Worm (Caenorhabditis elegans) whole organism, L4 larva: Measurements from ENCODE around the gene ztf-1.
A peak's percentile ranks its signal among the peaks of the same experiment; 100 is the strongest.

Source experiments
- F44E2.7 ChIP-seq: fragments of 200-800 bp; sonication (Bioruptor generic); IDR thresholded peaks from 2 replicates; pipeline ENCODE4 v2.1.2; 2022; ENCODE audit warnings: missing genetic modification characterization, missing compliant biosample characterization
- R02D3.7 ChIP-seq: fragments of 150-350 bp; sonication (generic microtip); optimal IDR thresholded peaks from 3 replicates; lab custom pipeline; 2014; ENCODE audit warnings: missing biosample characterization, missing genetic modification characterization
- T20F7.1 ChIP-seq: fragments of 200-800 bp; sonication (Bioruptor generic); optimal IDR thresholded peaks from 2 replicates; lab custom pipeline; 2018; ENCODE audit warnings: mild to moderate bottlenecking, missing genetic modification characterization, missing compliant biosample characterization
- Y105C5A.15 ChIP-seq: fragments of 200-800 bp; sonication (Bioruptor generic); IDR thresholded peaks from 2 replicates; pipeline ENCODE4 v1.3.6; 2022; ENCODE audit warnings: missing genetic modification characterization, missing compliant biosample characterization
- Y48G9A.11 ChIP-seq: fragments of 200-800 bp; sonication (Bioruptor generic); IDR thresholded peaks from 2 replicates; pipeline ENCODE4 v1.3.6; 2022; ENCODE audit warnings: missing genetic modification reagents, missing genetic modification characterization, missing compliant biosample characterization
- aha-1 ChIP-seq: fragments of 150-350 bp; peaks from one replicate; lab custom pipeline; 2014; ENCODE audit warnings: missing biosample characterization, missing genetic modification characterization
- arid-1 ChIP-seq: fragments of 200-800 bp; sonication (Bioruptor generic); conservative IDR thresholded peaks from 2 replicates; pipeline ENCODE4 v1.3.6; 2022; ENCODE audit warnings: missing genetic modification reagents, missing genetic modification characterization, missing compliant biosample characterization
- ceh-28 ChIP-seq: fragments of 150-350 bp; optimal IDR thresholded peaks from 2 replicates; lab custom pipeline; 2014; ENCODE audit warnings: missing biosample characterization, missing genetic modification reagents, missing genetic modification characterization
- ceh-62 ChIP-seq: sonication (generic microtip); optimal IDR thresholded peaks from 2 replicates; lab custom pipeline; 2017; ENCODE audit warnings: missing biosample characterization, missing genetic modification characterization
- ces-1 ChIP-seq: fragments of 150-350 bp; sonication (generic microtip); optimal IDR thresholded peaks from 4 replicates; lab custom pipeline; 2014; ENCODE audit warnings: missing biosample characterization, missing genetic modification reagents, missing genetic modification characterization
- cey-2 ChIP-seq: sonication (generic microtip); optimal IDR thresholded peaks from 3 replicates; lab custom pipeline; 2017; ENCODE audit warnings: missing genetic modification characterization, mild to moderate bottlenecking, missing compliant biosample characterization, antibody characterized with exemption, borderline replicate concordance; ENCODE audit not compliant: insufficient read depth
- ctbp-1 ChIP-seq: fragments of 200-800 bp; sonication (Bioruptor generic); IDR thresholded peaks from 2 replicates; pipeline ENCODE4 v1.3.6; 2022; ENCODE audit warnings: missing genetic modification reagents, missing genetic modification characterization, missing compliant biosample characterization
- daf-16 ChIP-seq, 3 experiments: sonication (generic microtip); optimal IDR thresholded peaks; 2 replicates each; lab custom pipeline; 2016 to 2017; ENCODE audit warnings: missing genetic modification characterization in 3 of 3, missing genetic modification reagents in 3 of 3, mild to moderate bottlenecking in 2 of 3, missing compliant biosample characterization in 2 of 3, missing biosample characterization in 1 of 3, moderate library complexity in 1 of 3
- dmd-6 ChIP-seq: fragments of 200-800 bp; sonication (Bioruptor generic); IDR thresholded peaks from 2 replicates; pipeline ENCODE4 v1.3.6; 2022; ENCODE audit warnings: missing genetic modification reagents, missing genetic modification characterization, missing compliant biosample characterization
- dmd-8 ChIP-seq: fragments of 200-800 bp; sonication (Bioruptor generic); IDR thresholded peaks from 2 replicates; pipeline ENCODE4 v1.3.6; 2022; ENCODE audit warnings: missing genetic modification characterization, missing compliant biosample characterization
- duxl-1 ChIP-seq: sonication (generic microtip); optimal IDR thresholded peaks from 2 replicates; lab custom pipeline; 2016; ENCODE audit warnings: mild to moderate bottlenecking, missing genetic modification characterization, moderate library complexity, missing compliant biosample characterization; ENCODE audit not compliant: poor library complexity
- dve-1 ChIP-seq: sonication (generic microtip); optimal IDR thresholded peaks from 2 replicates; lab custom pipeline; 2017; ENCODE audit warnings: antibody characterized with exemption, mild to moderate bottlenecking, missing genetic modification characterization, missing compliant biosample characterization; ENCODE audit not compliant: insufficient read depth
- fkh-10 ChIP-seq: fragments of 150-350 bp; optimal IDR thresholded peaks from 2 replicates; lab custom pipeline; 2014; ENCODE audit warnings: missing biosample characterization, missing genetic modification reagents, missing genetic modification characterization
- gei-8 ChIP-seq: fragments of 200-800 bp; sonication (Bioruptor generic); optimal IDR thresholded peaks from 2 replicates; lab custom pipeline; 2018; ENCODE audit warnings: mild to moderate bottlenecking, missing genetic modification characterization, missing compliant biosample characterization
- hlh-11 ChIP-seq: fragments of 200-800 bp; sonication (Bioruptor generic); optimal IDR thresholded peaks from 2 replicates; lab custom pipeline; 2018; ENCODE audit warnings: mild to moderate bottlenecking, missing genetic modification characterization, missing compliant biosample characterization
- lin-15B ChIP-seq: fragments of 150-350 bp; sonication (generic microtip); optimal IDR thresholded peaks from 3 replicates; lab custom pipeline; 2014; ENCODE audit warnings: missing biosample characterization, missing genetic modification characterization
- lsy-2 ChIP-seq, 2 experiments: fragments of 150-350 bp in 1 of 2; sonication (generic microtip) in 1 of 2; optimal IDR thresholded peaks; 2 replicates each; lab custom pipeline; 2014 to 2017; ENCODE audit warnings: missing biosample characterization in 2 of 2, missing genetic modification characterization in 2 of 2
- mep-1 ChIP-seq: fragments of 150-350 bp; sonication (generic microtip); optimal IDR thresholded peaks from 3 replicates; lab custom pipeline; 2014; ENCODE audit warnings: missing biosample characterization, missing genetic modification characterization
- nhr-111 ChIP-seq: fragments of 200-800 bp; sonication (Bioruptor generic); optimal IDR thresholded peaks from 2 replicates; lab custom pipeline; 2018; ENCODE audit warnings: mild to moderate bottlenecking, missing genetic modification characterization, missing compliant biosample characterization
- nhr-25 ChIP-seq: sonication (generic microtip); optimal IDR thresholded peaks from 2 replicates; lab custom pipeline; 2017; ENCODE audit warnings: missing genetic modification characterization, mild to moderate bottlenecking, missing compliant biosample characterization, antibody characterized with exemption, moderate library complexity, borderline replicate concordance; ENCODE audit not compliant: insufficient read depth
- nhr-41 ChIP-seq: fragments of 200-800 bp; sonication (Bioruptor generic); IDR thresholded peaks from 2 replicates; pipeline ENCODE4 v1.3.6; 2022; ENCODE audit warnings: missing genetic modification reagents, missing genetic modification characterization, missing compliant biosample characterization
- nhr-42 ChIP-seq: fragments of 200-800 bp; sonication (Bioruptor generic); IDR thresholded peaks from 2 replicates; pipeline ENCODE4 v1.3.6; 2022; ENCODE audit warnings: missing genetic modification characterization, missing compliant biosample characterization
- nhr-6 ChIP-seq: fragments of 150-350 bp; optimal IDR thresholded peaks from 2 replicates; lab custom pipeline; 2014; ENCODE audit warnings: missing biosample characterization, missing genetic modification characterization
- nhr-76 ChIP-seq: fragments of 150-350 bp; optimal IDR thresholded peaks from 2 replicates; lab custom pipeline; 2014; ENCODE audit warnings: missing biosample characterization, missing genetic modification characterization
- php-3 ChIP-seq: fragments of 200-800 bp; sonication (Bioruptor generic); IDR thresholded peaks from 2 replicates; pipeline ENCODE4 v1.3.6; 2022; ENCODE audit warnings: missing genetic modification reagents, missing genetic modification characterization, missing compliant biosample characterization
- pqm-1 ChIP-seq: sonication (generic microtip); optimal IDR thresholded peaks from 2 replicates; lab custom pipeline; 2017; ENCODE audit warnings: missing biosample characterization, missing genetic modification characterization
- spr-3 ChIP-seq: fragments of 200-800 bp; sonication (Bioruptor generic); optimal IDR thresholded peaks from 2 replicates; lab custom pipeline; 2018; ENCODE audit warnings: mild to moderate bottlenecking, missing genetic modification characterization, missing compliant biosample characterization
- tra-1 ChIP-seq: fragments of 200-800 bp; sonication (Bioruptor generic); IDR thresholded peaks from 2 replicates; pipeline ENCODE4 v1.3.6; 2022; ENCODE audit warnings: missing genetic modification reagents, missing genetic modification characterization, missing compliant biosample characterization
- unc-62 ChIP-seq, 3 experiments: fragments of 150-350 bp in 1 of 3; sonication (generic microtip); optimal IDR thresholded peaks in 2 of 3; peaks in 1 of 3; 1 replicate in 1 of 3; 2 replicates in 2 of 3; lab custom pipeline; 2014 to 2017; ENCODE audit warnings: missing biosample characterization in 3 of 3, missing genetic modification characterization in 3 of 3, missing genetic modification reagents in 3 of 3, missing genotype in 1 of 3
- ztf-11 ChIP-seq: fragments of 150-350 bp; optimal IDR thresholded peaks from 2 replicates; lab custom pipeline; 2014; ENCODE audit warnings: missing biosample characterization, missing genetic modification characterization
- ztf-7 ChIP-seq: fragments of 150-350 bp; optimal IDR thresholded peaks from 2 replicates; lab custom pipeline; 2014; ENCODE audit warnings: missing biosample characterization, missing genetic modification characterization

Gene ztf-1

DNA sequence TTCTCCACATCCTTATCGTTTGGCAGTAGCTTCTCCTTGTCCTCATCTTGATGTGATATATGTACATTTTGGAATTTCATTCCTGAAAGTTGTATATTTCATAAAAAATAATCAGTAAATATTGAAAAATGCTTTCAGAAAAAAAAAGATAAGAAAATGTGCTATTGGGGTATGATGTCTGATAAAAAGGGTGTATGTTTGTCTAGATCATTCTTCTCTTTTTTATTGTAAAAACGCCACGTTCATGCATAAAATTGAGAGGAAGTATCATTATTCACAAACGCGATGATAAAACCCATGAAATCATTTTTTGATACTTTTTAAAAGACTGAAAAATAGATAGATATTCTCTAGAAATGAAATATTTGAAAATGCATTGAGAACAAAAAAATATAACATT, 43.5 kb downstream of the ztf-1 start (continued):
- TF ChIP-seq lsy-2 (tag; optimal IDR thresholded peaks at IDR 0.05; lab: Kevin White, UChicago) (peak in 1 of 2 experiments; percentile 29), ces-1 (GFP tag; lab: Kevin White, UChicago) (no peak), nhr-25 (tag; lab: Kevin White, UChicago) (no peak), daf-16 (GFP tag; optimal IDR thresholded peaks at IDR 0.05; lab: Kevin White, UChicago) (no peak), daf-16 (tag; optimal IDR thresholded peaks at IDR 0.05; lab: Kevin White, UChicago) (peak; percentile 67), dmd-6 (GFP tag; lab: Robert Waterston, UW) (peak; percentile 71), tra-1 (no peak), hlh-11 (tag; lab: Kevin White, UChicago) (peak; percentile 78), F44E2.7 (GFP tag; lab: Robert Waterston, UW) (no peak), duxl-1 (tag; lab: Kevin White, UChicago) (no peak), pqm-1 (tag; lab: Kevin White, UChicago) (peak; percentile 92), arid-1 (GFP tag; lab: Robert Waterston, UW) (no peak), cey-2 (tag; lab: Kevin White, UChicago) (no peak), ztf-7 (no peak), ctbp-1 (no peak), lin-15B (no peak)
- TF ChIP-seq, all 104 proteins: peak for 14

DNA sequence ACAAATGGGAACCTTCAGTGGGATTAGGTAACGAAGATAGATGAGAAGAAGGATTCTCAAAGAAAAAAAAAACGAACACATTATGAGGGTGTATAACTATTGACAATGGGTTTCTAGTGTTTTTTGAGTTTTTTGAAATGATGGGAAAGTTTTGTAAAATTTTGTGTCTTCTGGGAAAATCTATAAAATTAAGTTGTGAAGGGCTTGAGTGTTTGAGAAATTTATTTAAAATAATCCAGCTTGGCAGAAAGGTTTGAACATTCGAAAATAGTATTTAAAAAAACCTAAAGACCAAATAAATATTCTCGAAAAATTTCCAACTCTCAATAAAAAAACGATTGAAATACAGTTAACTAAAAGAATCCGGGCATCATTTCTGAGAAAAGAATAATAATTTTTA, 46.9 kb downstream of the ztf-1 start:
- no peak for TF ChIP-seq ctbp-1
- peak in 1 of 2 experiments; percentile 95 for TF ChIP-seq unc-62 (GFP tag; optimal IDR thresholded peaks at IDR 0.05 in 1 of 2; lab: Kevin White, UChicago)
- no peak for TF ChIP-seq unc-62 (tag; optimal IDR thresholded peaks at IDR 0.05; lab: Kevin White, UChicago)
- TF ChIP-seq, all 104 proteins: peak for 1

DNA sequence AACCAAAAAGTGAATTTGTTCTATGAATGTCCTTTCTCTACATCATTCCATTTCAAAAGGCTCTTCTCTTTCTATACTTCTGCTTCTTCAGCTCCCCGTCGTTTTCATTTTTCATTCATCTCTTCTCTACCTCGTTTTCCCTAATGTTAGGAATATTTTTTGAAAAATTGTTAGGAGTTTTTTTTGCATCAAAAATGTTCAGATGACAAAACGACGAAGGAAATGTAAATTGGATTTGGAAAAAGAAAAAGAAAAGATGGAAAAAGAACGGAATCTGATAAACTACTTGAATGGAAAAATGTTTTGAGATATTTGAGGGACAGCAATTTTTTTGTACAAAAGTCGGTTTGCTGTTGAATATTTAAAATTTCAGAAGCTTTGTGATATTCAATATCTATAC, 47.4 kb downstream of the ztf-1 start:
- peak; percentile 76 for TF ChIP-seq fkh-10 (GFP tag; lab: Kevin White, UChicago)
- no peak for TF ChIP-seq gei-8 (GFP tag; lab: Kevin White, UChicago)
- no peak for TF ChIP-seq R02D3.7 (tag; lab: Kevin White, UChicago)
- TF ChIP-seq T20F7.1 (GFP tag; lab: Kevin White, UChicago) = no peak
- TF ChIP-seq dmd-8 = no peak

DNA sequence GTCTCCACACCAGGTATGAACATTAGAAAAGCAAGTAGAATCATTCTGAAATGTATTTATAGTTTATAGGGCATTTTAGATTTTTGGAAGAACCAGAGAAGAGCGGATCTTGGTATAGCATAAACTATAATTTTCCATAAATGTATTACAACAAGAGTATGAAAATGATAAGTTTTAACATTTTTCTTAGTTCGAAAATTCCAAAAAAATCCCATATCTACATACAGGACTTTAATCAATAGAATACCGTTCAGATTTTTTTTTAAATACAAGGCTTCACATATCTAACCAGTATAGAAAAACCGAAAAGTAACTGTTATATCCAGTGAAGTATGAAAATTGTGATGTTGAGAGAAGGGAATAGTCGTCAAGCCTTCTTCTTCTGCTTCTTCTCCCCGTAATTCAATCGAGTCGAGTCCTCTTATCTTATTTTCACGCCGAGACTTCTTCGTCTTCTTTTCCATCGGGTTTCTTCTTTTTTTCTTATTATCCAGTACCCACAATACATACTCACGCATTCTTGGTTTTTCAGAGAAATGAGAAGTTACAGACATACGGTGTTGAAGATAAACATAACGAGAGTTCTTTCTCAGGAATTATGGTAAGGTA, 48.3 kb downstream of the ztf-1 start, which contains the start of gene ZK370.6:
Gene ZK370.6 (minus strand): TSS at position 51 of the 609 bp plus-strand sequence.
- no peak for TF ChIP-seq ztf-7
- TF ChIP-seq fkh-10 (GFP tag; lab: Kevin White, UChicago) = peak; percentile 45
- no peak for TF ChIP-seq arid-1 (GFP tag; lab: Robert Waterston, UW)
- TF ChIP-seq ceh-28 (tag; lab: Kevin White, UChicago) = no peak

DNA sequence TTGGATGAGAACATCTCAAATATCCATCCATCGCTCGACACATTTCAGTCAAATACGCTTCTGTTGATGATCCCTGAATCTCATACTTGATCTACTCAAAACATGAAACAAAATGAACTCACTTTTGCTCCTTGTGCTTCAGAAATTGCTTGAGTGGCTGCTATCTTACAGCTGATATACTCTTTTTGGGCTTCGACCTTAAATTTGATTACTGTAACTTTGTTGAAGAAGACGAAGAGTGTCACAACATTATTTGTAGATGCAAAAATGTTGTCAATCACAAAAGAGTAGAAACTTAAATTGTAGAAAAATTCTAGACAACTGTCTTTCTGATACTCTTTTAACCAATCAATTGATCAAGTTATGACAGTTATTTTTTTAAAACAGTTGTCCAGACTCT, 49.6 kb downstream of the ztf-1 start:
- no peak for TF ChIP-seq mep-1 (tag; lab: Kevin White, UChicago)
- TF ChIP-seq unc-62 (GFP tag; optimal IDR thresholded peaks at IDR 0.05 in 1 of 2; lab: Kevin White, UChicago) = peak in 1 of 2 experiments; percentile 26
- no peak for TF ChIP-seq unc-62 (tag; optimal IDR thresholded peaks at IDR 0.05; lab: Kevin White, UChicago)

DNA sequence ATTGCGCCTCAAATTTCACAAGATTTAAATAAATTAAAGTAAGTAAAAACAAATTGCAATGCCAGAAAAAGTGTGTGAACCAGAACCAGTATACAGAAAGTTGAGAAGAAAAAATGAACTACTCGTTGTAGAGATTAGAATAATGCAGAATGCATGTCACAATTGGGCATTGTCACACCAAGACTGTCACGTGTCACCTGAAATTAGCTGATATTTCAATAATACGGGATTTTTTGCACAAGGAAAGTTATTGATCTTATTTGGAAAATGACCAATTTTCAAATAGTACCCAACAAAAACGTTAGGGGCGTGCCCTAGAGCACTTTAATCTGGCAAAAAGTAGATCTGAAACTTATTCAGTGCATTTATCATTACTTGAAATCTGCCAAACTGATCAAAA, 50.2 kb downstream of the ztf-1 start:
- TF ChIP-seq ctbp-1 = no peak
- TF ChIP-seq aha-1 (tag; lab: Kevin White, UChicago) = peak; percentile 80

DNA sequence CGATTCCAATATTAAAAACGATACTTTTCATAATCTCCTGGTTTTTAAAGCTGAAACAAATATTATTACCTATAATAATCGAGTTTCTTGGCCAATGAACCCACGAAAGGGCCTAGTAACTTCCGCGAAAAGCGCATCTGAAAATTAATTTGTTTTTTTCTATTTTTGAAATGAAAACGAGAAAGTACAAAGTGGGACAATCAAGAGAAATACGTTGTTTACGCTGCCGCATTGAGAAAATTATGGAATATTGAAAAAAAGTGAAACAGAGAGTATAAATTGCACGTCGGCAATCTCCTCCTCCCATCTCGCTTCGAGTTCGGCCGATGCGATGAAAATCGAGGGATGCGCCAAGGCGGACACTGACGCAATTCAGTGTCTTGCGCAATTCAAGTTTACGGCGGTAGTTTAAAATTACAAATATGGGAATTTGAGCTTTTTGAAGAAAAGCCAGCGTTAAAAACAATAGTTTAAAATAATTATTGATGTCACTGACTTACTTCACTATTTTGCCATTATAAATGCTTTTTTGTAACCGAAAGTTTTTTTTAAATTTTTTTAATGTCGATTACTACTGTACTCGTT, 50.8 kb downstream of the ztf-1 start, which contains the start of gene pdhk-2:
Gene pdhk-2 (minus strand): TSS at position 137 of the 585 bp plus-strand sequence.
- peak; percentile 97 for TF ChIP-seq dve-1 (tag; lab: Kevin White, UChicago)
- TF ChIP-seq php-3 (GFP tag; lab: Robert Waterston, UW) = 0 out of 2 replicates have a peak, but pooled peaks have one; percentile 57
- no peak for TF ChIP-seq ceh-62 (tag; lab: Kevin White, UChicago)
- no peak for TF ChIP-seq ztf-11 (tag; lab: Kevin White, UChicago)
- no peak for TF ChIP-seq Y105C5A.15
- no peak for TF ChIP-seq nhr-76 (tag; lab: Kevin White, UChicago)
- TF ChIP-seq nhr-111 = no peak
- peak; percentile 90 for TF ChIP-seq nhr-6 (tag; lab: Kevin White, UChicago)
- TF ChIP-seq nhr-42 (GFP tag; lab: Robert Waterston, UW) = peak; percentile 76; the same call in 1 of the 2 replicates
- TF ChIP-seq tra-1 = peak; percentile 59; the same call in 1 of the 2 replicates
- peak; percentile 67; the same call in 1 of the 2 replicates for TF ChIP-seq Y48G9A.11 (GFP tag; lab: Robert Waterston, UW)
- no peak for TF ChIP-seq nhr-41 (GFP tag; lab: Robert Waterston, UW)
- TF ChIP-seq spr-3 = peak; percentile 65
